Fruit fly (Drosophila melanogaster) whole organism, embryonic: ENCODE results near the gene CG33543.
A peak's percentile ranks its signal among the peaks of the same experiment; 100 is the strongest.

ENCODE experiments used
- Abd-B ChIP-seq: fragments of 200-800 bp; sonication (Bioruptor generic); optimal IDR thresholded peaks from 2 replicates; lab custom pipeline; 2018; ENCODE audit warnings: missing biosample characterization, mild to moderate bottlenecking, missing genetic modification characterization, moderate library complexity
- Atf6 ChIP-seq: fragments of 200-800 bp; sonication (Bioruptor generic); IDR thresholded peaks from 2 replicates; pipeline ENCODE4 v1.3.6; 2022; ENCODE audit warnings: missing biosample characterization, missing genetic modification characterization
- B-H1 ChIP-seq: fragments of 200-800 bp; sonication (Bioruptor generic); IDR thresholded peaks from 3 replicates; pipeline ENCODE4 v1.3.6; 2022; ENCODE audit warnings: missing biosample characterization, missing genetic modification characterization
- Bdp1 ChIP-seq: fragments of 200-800 bp; sonication (Bioruptor generic); optimal IDR thresholded peaks from 3 replicates; lab custom pipeline; 2016; ENCODE audit warnings: missing biosample characterization, missing genetic modification characterization
- Bteb2 ChIP-seq: fragments of 200-800 bp; sonication (Bioruptor generic); optimal IDR thresholded peaks from 2 replicates; lab custom pipeline; 2016; ENCODE audit warnings: missing biosample characterization, missing genetic modification characterization
- CG10431 ChIP-seq: fragments of 200-800 bp; sonication (Bioruptor generic); optimal IDR thresholded peaks from 3 replicates; lab custom pipeline; 2018; ENCODE audit warnings: missing biosample characterization, mild to moderate bottlenecking, missing genetic modification characterization
- CG11504 ChIP-seq: fragments of 200-800 bp; sonication (Bioruptor generic); optimal IDR thresholded peaks from 3 replicates; lab custom pipeline; 2019; ENCODE audit warnings: missing biosample characterization, mild to moderate bottlenecking, missing genetic modification characterization, moderate library complexity
- CG15514 ChIP-seq: fragments of 200-800 bp; sonication (Bioruptor generic); optimal IDR thresholded peaks from 3 replicates; lab custom pipeline; 2017; ENCODE audit warnings: missing biosample characterization, missing genetic modification characterization, mild to moderate bottlenecking, moderate library complexity, missing genetic modification reagents
- CG1647 ChIP-seq: fragments of 200-800 bp; sonication (Bioruptor generic); optimal IDR thresholded peaks from 3 replicates; lab custom pipeline; 2016; ENCODE audit warnings: missing biosample characterization, missing genetic modification characterization
- CG17186 ChIP-seq: fragments of 200-800 bp; sonication (Bioruptor generic); optimal IDR thresholded peaks from 3 replicates; lab custom pipeline; 2017; ENCODE audit warnings: missing biosample characterization, missing genetic modification reagents, missing genetic modification characterization
- CG1832 ChIP-seq: fragments of 200-800 bp; sonication (Bioruptor generic); optimal IDR thresholded peaks from 2 replicates; lab custom pipeline; 2017; ENCODE audit warnings: missing biosample characterization, mild to moderate bottlenecking, missing genetic modification characterization, inconsistent platforms
- CG2116 ChIP-seq: fragments of 200-800 bp; sonication (Bioruptor generic); optimal IDR thresholded peaks from 3 replicates; lab custom pipeline; 2018; ENCODE audit warnings: missing biosample characterization, mild to moderate bottlenecking, missing genetic modification characterization
- CG32532 ChIP-seq: fragments of 200-800 bp; sonication (Bioruptor generic); IDR thresholded peaks from 2 replicates; pipeline ENCODE4 v1.3.6; 2022; ENCODE audit warnings: missing biosample characterization, missing genetic modification characterization
- CG33213 ChIP-seq: fragments of 200-800 bp; sonication (Bioruptor generic); optimal IDR thresholded peaks from 3 replicates; lab custom pipeline; 2016; ENCODE audit warnings: missing biosample characterization, missing genetic modification characterization
- CG34224 ChIP-seq: fragments of 200-800 bp; sonication (Bioruptor generic); IDR thresholded peaks from 3 replicates; pipeline ENCODE4 v1.3.6; 2022; ENCODE audit warnings: missing biosample characterization, missing genetic modification characterization; ENCODE audit not compliant: partially characterized antibody
- CG4282 ChIP-seq: fragments of 200-800 bp; sonication (Bioruptor generic); optimal IDR thresholded peaks from 2 replicates; lab custom pipeline; 2016; ENCODE audit warnings: missing biosample characterization, missing genetic modification characterization
- CG5953 ChIP-seq: fragments of 200-800 bp; sonication (Bioruptor generic); IDR thresholded peaks from 2 replicates; pipeline ENCODE4 v1.3.6; 2022; ENCODE audit warnings: missing biosample characterization, missing genetic modification characterization
- CG6765 ChIP-seq: fragments of 200-800 bp; sonication (Bioruptor generic); optimal IDR thresholded peaks from 3 replicates; lab custom pipeline; 2017; ENCODE audit warnings: missing biosample characterization, mild to moderate bottlenecking, missing genetic modification characterization
- Camta ChIP-seq: fragments of 200-800 bp; sonication (Bioruptor generic); optimal IDR thresholded peaks from 2 replicates; lab custom pipeline; 2016; ENCODE audit warnings: missing biosample characterization, missing genetic modification characterization
- CoRest ChIP-seq: fragments of 200-800 bp; sonication (Bioruptor generic); optimal IDR thresholded peaks from 3 replicates; lab custom pipeline; 2018; ENCODE audit warnings: missing biosample characterization, mild to moderate bottlenecking, missing genetic modification characterization, moderate library complexity
- Dbx ChIP-seq: fragments of 200-800 bp; sonication (Bioruptor generic); IDR thresholded peaks from 3 replicates; pipeline ENCODE4 v1.3.6; 2022; ENCODE audit warnings: missing biosample characterization, missing genetic modification characterization
- Doc3 ChIP-seq: fragments of 200-800 bp; sonication (Bioruptor generic); IDR thresholded peaks from 3 replicates; pipeline ENCODE4 v1.3.6; 2022; ENCODE audit warnings: missing biosample characterization, missing genetic modification characterization; ENCODE audit not compliant: partially characterized antibody
- HLH54F ChIP-seq: fragments of 200-800 bp; sonication (Bioruptor generic); optimal IDR thresholded peaks from 3 replicates; lab custom pipeline; 2016; ENCODE audit warnings: missing biosample characterization, missing genetic modification characterization
- HLHmδ ChIP-seq: fragments of 200-800 bp; sonication (Bioruptor generic); optimal IDR thresholded peaks from 2 replicates; lab custom pipeline; 2018; ENCODE audit warnings: missing biosample characterization, mild to moderate bottlenecking, missing genetic modification characterization, moderate library complexity
- Myb ChIP-seq: fragments of 200-800 bp; sonication (Bioruptor generic); optimal IDR thresholded peaks from 2 replicates; lab custom pipeline; 2016; ENCODE audit warnings: missing biosample characterization, missing genetic modification characterization
- Nf-YB ChIP-seq: fragments of 200-800 bp; sonication (Bioruptor generic); optimal IDR thresholded peaks from 3 replicates; lab custom pipeline; 2019; ENCODE audit warnings: missing biosample characterization, mild to moderate bottlenecking, missing genetic modification characterization, moderate library complexity
- NfI ChIP-seq: fragments of 200-800 bp; sonication (Bioruptor generic); optimal IDR thresholded peaks from 3 replicates; lab custom pipeline; 2018; ENCODE audit warnings: missing biosample characterization, mild to moderate bottlenecking, missing genetic modification characterization, moderate library complexity
- Opbp ChIP-seq: fragments of 200-800 bp; sonication (Bioruptor generic); IDR thresholded peaks from 3 replicates; pipeline ENCODE4 v1.3.6; 2022; ENCODE audit warnings: missing biosample characterization, missing genetic modification characterization; ENCODE audit not compliant: partially characterized antibody
- Rfx ChIP-seq: fragments of 200-800 bp; sonication (Bioruptor generic); IDR thresholded peaks from 2 replicates; pipeline ENCODE4 v1.3.6; 2022; ENCODE audit warnings: missing biosample characterization, missing genetic modification characterization
- Sin3A ChIP-seq: fragments of >200 bp; optimal IDR thresholded peaks from 2 replicates; lab custom pipeline; 2018
- ab ChIP-seq: fragments of 200-800 bp; sonication (Bioruptor generic); optimal IDR thresholded peaks from 2 replicates; lab custom pipeline; 2016; ENCODE audit warnings: missing biosample characterization, missing genetic modification characterization
- amos ChIP-seq: fragments of 200-800 bp; sonication (Bioruptor generic); IDR thresholded peaks from 2 replicates; pipeline ENCODE4 v1.3.6; 2022; ENCODE audit warnings: missing biosample characterization, missing genetic modification characterization; ENCODE audit not compliant: partially characterized antibody
- bab2 ChIP-seq: fragments of 200-800 bp; sonication (Bioruptor generic); optimal IDR thresholded peaks from 2 replicates; lab custom pipeline; 2016; ENCODE audit warnings: missing biosample characterization, missing genetic modification characterization
- bbx ChIP-seq: fragments of 200-800 bp; sonication (Bioruptor generic); IDR thresholded peaks from 2 replicates; pipeline ENCODE4 v1.3.6; 2022; ENCODE audit warnings: missing biosample characterization, missing genetic modification characterization; ENCODE audit not compliant: partially characterized antibody
- ci ChIP-seq: fragments of 200-800 bp; sonication (Bioruptor generic); IDR thresholded peaks from 3 replicates; pipeline ENCODE4 v1.3.6; 2022; ENCODE audit warnings: missing biosample characterization, missing genetic modification characterization
- en ChIP-seq: fragments of 200-800 bp; sonication (Bioruptor generic); optimal IDR thresholded peaks from 2 replicates; lab custom pipeline; 2016; ENCODE audit warnings: missing biosample characterization, missing genetic modification characterization
- ftz-f1 ChIP-seq: fragments of 200-800 bp; sonication (Bioruptor generic); optimal IDR thresholded peaks from 2 replicates; lab custom pipeline; 2016; ENCODE audit warnings: missing biosample characterization, missing genetic modification characterization
- gfzf ChIP-seq: fragments of 200-800 bp; sonication (Bioruptor generic); optimal IDR thresholded peaks from 2 replicates; lab custom pipeline; 2016; ENCODE audit warnings: missing biosample characterization, mild to moderate bottlenecking, missing genetic modification characterization, moderate library complexity
- grau ChIP-seq: fragments of 200-800 bp; optimal IDR thresholded peaks from 3 replicates; lab custom pipeline; 2019; ENCODE audit warnings: missing biosample characterization, mild to moderate bottlenecking, missing genetic modification characterization, moderate library complexity
- grn ChIP-seq: fragments of 200-800 bp; sonication (Bioruptor generic); optimal IDR thresholded peaks from 3 replicates; lab custom pipeline; 2017; ENCODE audit warnings: missing biosample characterization, missing genetic modification characterization
- peb ChIP-seq: fragments of 200-800 bp; sonication (Bioruptor generic); IDR thresholded peaks from 2 replicates; pipeline ENCODE4 v1.3.6; 2022; ENCODE audit warnings: missing biosample characterization, missing genetic modification characterization
- scrt ChIP-seq: fragments of 200-800 bp; sonication (Bioruptor generic); optimal IDR thresholded peaks from 2 replicates; lab custom pipeline; 2018; ENCODE audit warnings: missing biosample characterization, mild to moderate bottlenecking, missing genetic modification characterization, moderate library complexity
- slp2 ChIP-seq: fragments of 200-800 bp; sonication (Bioruptor generic); optimal IDR thresholded peaks from 2 replicates; lab custom pipeline; 2016; ENCODE audit warnings: missing biosample characterization, missing genetic modification characterization
- sob ChIP-seq: fragments of 200-800 bp; sonication (Bioruptor generic); IDR thresholded peaks from 2 replicates; pipeline ENCODE4 v1.3.6; 2022; ENCODE audit warnings: missing biosample characterization, missing genetic modification characterization
- stwl ChIP-seq: fragments of 200-800 bp; sonication (Bioruptor generic); optimal IDR thresholded peaks from 3 replicates; lab custom pipeline; 2018; ENCODE audit warnings: missing biosample characterization, mild to moderate bottlenecking, missing genetic modification characterization, moderate library complexity
- tgo ChIP-seq: fragments of 200-800 bp; sonication (Bioruptor generic); IDR thresholded peaks from 3 replicates; pipeline ENCODE4 v1.3.6; 2022; ENCODE audit warnings: missing biosample characterization, missing genetic modification characterization
- tll ChIP-seq, 2 experiments: fragments of 200-800 bp in 1 of 2; fragments of >200 bp in 1 of 2; sonication (Bioruptor generic) in 1 of 2; optimal IDR thresholded peaks; 2 replicates each; lab custom pipeline; 2017 to 2019; ENCODE audit warnings: missing biosample characterization in 2 of 2, missing genetic modification characterization in 2 of 2, mild to moderate bottlenecking in 1 of 2, moderate library complexity in 1 of 2
- toy ChIP-seq: fragments of 200-800 bp; sonication (Bioruptor generic); IDR thresholded peaks from 2 replicates; pipeline ENCODE4 v1.3.6; 2022; ENCODE audit warnings: missing biosample characterization, missing genetic modification characterization
- ttk ChIP-seq: fragments of 200-800 bp; sonication (Bioruptor generic); IDR thresholded peaks from 2 replicates; pipeline ENCODE4 v2.1.2; 2022; ENCODE audit warnings: missing biosample characterization, missing genetic modification characterization
- vnd ChIP-seq: fragments of 200-800 bp; sonication (Bioruptor generic); IDR thresholded peaks from 3 replicates; pipeline ENCODE4 v1.3.6; 2022; ENCODE audit warnings: missing biosample characterization, missing genetic modification characterization; ENCODE audit not compliant: partially characterized antibody

The CG33543 gene

dm6 chr2L:1980708-1981339 is 25.3 kb downstream of the CG33543 start, which contains the start of the genes CG15356 and CG15362 (continued):
- no peak for TF ChIP-seq slp2 (GFP tag; lab: Kevin White, UChicago)
- peak; percentile 65 for TF ChIP-seq CG15514 (GFP tag; lab: Kevin White, UChicago)
- peak; percentile 68 for TF ChIP-seq stwl (tag; lab: Kevin White, UChicago)
- peak; percentile 2 for TF ChIP-seq Bdp1 (GFP tag; lab: Kevin White, UChicago)
- peak; percentile 29 for TF ChIP-seq HLH54F (GFP tag; lab: Kevin White, UChicago)
- TF ChIP-seq CG17186 (GFP tag; lab: Kevin White, UChicago): peak; percentile 8
- no peak for TF ChIP-seq CG4282 (GFP tag; lab: Kevin White, UChicago)
- TF ChIP-seq CG1647: peak; percentile 20
- TF ChIP-seq CG34224: peak; percentile 98
- TF ChIP-seq Doc3 (GFP tag; lab: Robert Waterston, UW): peak; percentile 95
- no peak for TF ChIP-seq Nf-YB (GFP tag; lab: Kevin White, UChicago)
- peak; percentile 80 for TF ChIP-seq CG2116 (GFP tag; lab: Kevin White, UChicago)
- peak; percentile 52; the same call in 1 of the 2 replicates for TF ChIP-seq sob (GFP tag; lab: Robert Waterston, UW)
- TF ChIP-seq en (GFP tag; lab: Kevin White, UChicago): no peak
- TF ChIP-seq grn: no peak
- TF ChIP-seq toy (GFP tag; lab: Robert Waterston, UW): no peak
- no peak for TF ChIP-seq ci (GFP tag; lab: Robert Waterston, UW)
- no peak for TF ChIP-seq CG11504 (tag; lab: Kevin White, UChicago)
- peak; percentile 26 for TF ChIP-seq Camta (GFP tag; lab: Kevin White, UChicago)
- TF ChIP-seq Abd-B: peak; percentile 75
- TF ChIP-seq ttk (GFP tag; lab: Robert Waterston, UW): no peak
- no peak for TF ChIP-seq peb (GFP tag; lab: Robert Waterston, UW)
- TF ChIP-seq Opbp: peak; percentile 99
- no peak for TF ChIP-seq CG1832 (GFP tag; lab: Kevin White, UChicago)
- no peak for TF ChIP-seq bab2 (GFP tag; lab: Kevin White, UChicago)
- TF ChIP-seq tll (GFP tag; optimal IDR thresholded peaks at IDR 0.05; lab: Kevin White, UChicago): no peak
- TF ChIP-seq gfzf (GFP tag; lab: Kevin White, UChicago): peak; percentile 52
- no peak for TF ChIP-seq ab
- TF ChIP-seq Bteb2: no peak
- TF ChIP-seq Rfx (GFP tag; lab: Robert Waterston, UW): peak; percentile 78
- no peak for TF ChIP-seq CG10431
- TF ChIP-seq Myb (GFP tag; lab: Kevin White, UChicago): peak; percentile 46
- TF ChIP-seq CG33213: no peak
- peak; percentile 66; the same call in 2 of the 3 replicates for TF ChIP-seq Dbx (GFP tag; lab: Robert Waterston, UW)
- TF ChIP-seq amos (GFP tag; lab: Robert Waterston, UW): peak; percentile 99
- TF ChIP-seq B-H1: peak; percentile 12; the same call in 1 of the 3 replicates
- TF ChIP-seq ftz-f1 (GFP tag; lab: Kevin White, UChicago): no peak
- TF ChIP-seq NfI (GFP tag; lab: Kevin White, UChicago): peak; percentile 53
- no peak for TF ChIP-seq tgo
- peak; percentile 99 for TF ChIP-seq bbx (GFP tag; lab: Robert Waterston, UW)
- peak; percentile 46 for TF ChIP-seq CoRest (tag; lab: Kevin White, UChicago)
- TF ChIP-seq CG5953 (GFP tag; lab: Robert Waterston, UW): no peak
- TF ChIP-seq CG6765 (GFP tag; lab: Kevin White, UChicago): no peak
- TF ChIP-seq Atf6 (GFP tag; lab: Robert Waterston, UW): no peak
- peak; percentile 99 for TF ChIP-seq vnd (GFP tag; lab: Robert Waterston, UW)
- peak; percentile 49 for TF ChIP-seq grau
- TF ChIP-seq CG32532: peak; percentile 58
- peak; percentile 67 for TF ChIP-seq Sin3A (lab: Kevin White, UChicago)
- TF ChIP-seq HLHmδ: no peak
- TF ChIP-seq scrt (GFP tag; lab: Kevin White, UChicago): no peak
